Worm (Caenorhabditis elegans) whole organism, midembryonic: ENCODE results near the gene H03G16.6.

ENCODE experiments used
- cog-1 ChIP-seq: sonication (generic microtip); optimal IDR thresholded peaks from 2 replicates; lab custom pipeline; 2016; ENCODE audit warnings: missing genetic modification characterization, missing compliant biosample characterization
- klf-2 ChIP-seq: fragments of 200-800 bp; sonication (Bioruptor generic); conservative IDR thresholded peaks from 2 replicates; pipeline ENCODE4 v1.3.6; 2022; ENCODE audit warnings: missing genetic modification reagents, missing genetic modification characterization, missing compliant biosample characterization
- ztf-23 ChIP-seq: fragments of 200-800 bp; sonication (Bioruptor generic); IDR thresholded peaks from 2 replicates; pipeline ENCODE4 v1.3.6; 2022; ENCODE audit warnings: missing genetic modification reagents, missing genetic modification characterization, missing compliant biosample characterization
- ztf-29 ChIP-seq: fragments of 200-800 bp; sonication (Bioruptor generic); IDR thresholded peaks from 2 replicates; pipeline ENCODE4 v1.3.6; 2022; ENCODE audit warnings: missing genetic modification reagents, missing genetic modification characterization, missing compliant biosample characterization

ce11 chrX:15094973-15095372, 42.5 kb downstream of the H03G16.6 start, which contains the start of gene F09B12.7:
- no peak for TF ChIP-seq ztf-23 (GFP tag; lab: Robert Waterston, UW)
- TF ChIP-seq klf-2 (GFP tag; lab: Robert Waterston, UW), result no peak
- no peak for TF ChIP-seq cog-1 (tag; lab: Kevin White, UChicago)
- no peak for TF ChIP-seq ztf-29 (GFP tag; lab: Robert Waterston, UW)
